Fruit fly (Drosophila melanogaster) whole organism, embryonic: ENCODE results near the gene CG9044.
A peak's percentile ranks its signal among the peaks of the same experiment; 100 is the strongest.

Source experiments
- Abd-B ChIP-seq: fragments of 200-800 bp; sonication (Bioruptor generic); optimal IDR thresholded peaks from 2 replicates; lab custom pipeline; 2018; ENCODE audit warnings: missing biosample characterization, mild to moderate bottlenecking, missing genetic modification characterization, moderate library complexity
- CG10321 ChIP-seq: fragments of 200-800 bp; sonication (Bioruptor generic); IDR thresholded peaks from 2 replicates; pipeline ENCODE4 v1.3.6; 2022; ENCODE audit warnings: missing biosample characterization, missing genetic modification characterization
- CG10366 ChIP-seq: fragments of 200-800 bp; sonication (Bioruptor generic); IDR thresholded peaks from 2 replicates; pipeline ENCODE4 v1.3.6; 2022; ENCODE audit warnings: missing biosample characterization, missing genetic modification characterization
- CG11085 ChIP-seq: fragments of 200-800 bp; sonication (Bioruptor generic); IDR thresholded peaks from 2 replicates; pipeline ENCODE4 v1.3.6; 2022; ENCODE audit warnings: missing biosample characterization, missing genetic modification characterization
- CG11560 ChIP-seq: fragments of 200-800 bp; sonication (Bioruptor generic); IDR thresholded peaks from 3 replicates; pipeline ENCODE4 v1.3.6; 2022; ENCODE audit warnings: missing biosample characterization, missing genetic modification characterization
- CG15073 ChIP-seq: fragments of 200-800 bp; sonication (Bioruptor generic); optimal IDR thresholded peaks from 2 replicates; lab custom pipeline; 2016; ENCODE audit warnings: missing biosample characterization, missing genetic modification characterization
- CG1529 ChIP-seq: fragments of 200-800 bp; sonication (Bioruptor generic); optimal IDR thresholded peaks from 3 replicates; lab custom pipeline; 2018; ENCODE audit warnings: missing biosample characterization, missing genetic modification characterization
- CG15514 ChIP-seq: fragments of 200-800 bp; sonication (Bioruptor generic); optimal IDR thresholded peaks from 3 replicates; lab custom pipeline; 2017; ENCODE audit warnings: missing biosample characterization, missing genetic modification characterization, mild to moderate bottlenecking, moderate library complexity, missing genetic modification reagents
- CG17385 ChIP-seq: fragments of 200-800 bp; sonication (Bioruptor generic); optimal IDR thresholded peaks from 3 replicates; lab custom pipeline; 2018; ENCODE audit warnings: missing biosample characterization, mild to moderate bottlenecking, missing genetic modification characterization
- CG2199 ChIP-seq: fragments of 200-800 bp; sonication (Bioruptor generic); IDR thresholded peaks from 3 replicates; pipeline ENCODE4 v1.3.6; 2022; ENCODE audit warnings: missing biosample characterization, missing genetic modification characterization
- CG3995 ChIP-seq: fragments of 200-800 bp; sonication (Bioruptor generic); optimal IDR thresholded peaks from 3 replicates; lab custom pipeline; 2016; ENCODE audit warnings: missing biosample characterization, missing genetic modification characterization
- CG4617 ChIP-seq: fragments of 200-800 bp; sonication (Bioruptor generic); optimal IDR thresholded peaks from 3 replicates; lab custom pipeline; 2016; ENCODE audit warnings: missing biosample characterization, missing genetic modification characterization, borderline replicate concordance
- CG6272 ChIP-seq: fragments of 200-800 bp; sonication (Bioruptor generic); IDR thresholded peaks from 2 replicates; pipeline ENCODE4 v1.3.6; 2022; ENCODE audit warnings: missing biosample characterization, missing genetic modification characterization
- CG8290 ChIP-seq, 3 experiments: fragments of 200-800 bp; sonication (Bioruptor generic); optimal IDR thresholded peaks; 2 replicates each; lab custom pipeline; 2016 to 2019; ENCODE audit warnings: missing biosample characterization in 3 of 3, missing genetic modification characterization in 3 of 3, mild to moderate bottlenecking in 2 of 3, moderate library complexity in 1 of 3
- CkIIα-i1 ChIP-seq: fragments of 200-800 bp; sonication (Bioruptor generic); IDR thresholded peaks from 2 replicates; pipeline ENCODE4 v1.3.6; 2022; ENCODE audit warnings: missing biosample characterization, missing genetic modification characterization
- Dref ChIP-seq: fragments of 200-800 bp; sonication (Bioruptor generic); IDR thresholded peaks from 2 replicates; pipeline ENCODE4 v1.3.6; 2022; ENCODE audit warnings: missing biosample characterization, missing genetic modification characterization
- Gsc ChIP-seq: fragments of 200-800 bp; sonication (Bioruptor generic); IDR thresholded peaks from 2 replicates; pipeline ENCODE4 v1.3.6; 2022; ENCODE audit warnings: missing biosample characterization, missing genetic modification characterization
- Hmx ChIP-seq: fragments of 200-800 bp; sonication (Bioruptor generic); optimal IDR thresholded peaks from 2 replicates; lab custom pipeline; 2016; ENCODE audit warnings: missing biosample characterization, missing genetic modification characterization
- MBD-R2 ChIP-seq: fragments of 200-800 bp; sonication (Bioruptor generic); IDR thresholded peaks from 2 replicates; pipeline ENCODE4 v1.3.6; 2022; ENCODE audit warnings: missing biosample characterization, missing genetic modification characterization
- Mrtf ChIP-seq: fragments of 200-800 bp; sonication (Bioruptor generic); IDR thresholded peaks from 3 replicates; pipeline ENCODE4 v1.3.6; 2022; ENCODE audit warnings: missing biosample characterization, missing genetic modification characterization
- NC2β ChIP-seq: fragments of 200-800 bp; sonication (Bioruptor generic); optimal IDR thresholded peaks from 2 replicates; lab custom pipeline; 2016; ENCODE audit warnings: missing biosample characterization, missing genetic modification characterization
- Nf-YA ChIP-seq: fragments of 200-800 bp; sonication (Bioruptor generic); IDR thresholded peaks from 2 replicates; pipeline ENCODE4 v1.3.6; 2022; ENCODE audit warnings: missing biosample characterization, missing genetic modification characterization
- Nf-YC ChIP-seq: fragments of 200-800 bp; optimal IDR thresholded peaks from 3 replicates; lab custom pipeline; 2019; ENCODE audit warnings: missing biosample characterization, mild to moderate bottlenecking, missing genetic modification characterization, moderate library complexity
- Pdp1 ChIP-seq, 2 experiments: fragments of 200-800 bp; sonication (Bioruptor generic); optimal IDR thresholded peaks; 3 replicates each; lab custom pipeline; 2016; ENCODE audit warnings: missing biosample characterization in 2 of 2, missing genetic modification characterization in 2 of 2, mild to moderate bottlenecking in 1 of 2, moderate library complexity in 1 of 2
- Rfx ChIP-seq: fragments of 200-800 bp; sonication (Bioruptor generic); IDR thresholded peaks from 2 replicates; pipeline ENCODE4 v1.3.6; 2022; ENCODE audit warnings: missing biosample characterization, missing genetic modification characterization
- Scr ChIP-seq: fragments of 200-800 bp; sonication (Bioruptor generic); IDR thresholded peaks from 2 replicates; pipeline ENCODE4 v1.3.6; 2022; ENCODE audit warnings: missing biosample characterization, missing genetic modification characterization; ENCODE audit not compliant: partially characterized antibody
- Side ChIP-seq: fragments of 200-800 bp; sonication (Bioruptor generic); optimal IDR thresholded peaks from 2 replicates; lab custom pipeline; 2016; ENCODE audit warnings: missing biosample characterization, missing genetic modification characterization
- Spps ChIP-seq: fragments of 200-800 bp; sonication (Bioruptor generic); optimal IDR thresholded peaks from 2 replicates; lab custom pipeline; 2018; ENCODE audit warnings: missing biosample characterization, mild to moderate bottlenecking, missing genetic modification characterization
- Sry-β ChIP-seq: fragments of 200-800 bp; sonication (Bioruptor generic); optimal IDR thresholded peaks from 2 replicates; lab custom pipeline; 2018; ENCODE audit warnings: missing biosample characterization, mild to moderate bottlenecking, missing genetic modification characterization, moderate library complexity
- Taf1 ChIP-seq: fragments of 200-800 bp; sonication (Bioruptor generic); IDR thresholded peaks from 2 replicates; pipeline ENCODE4 v1.3.6; 2022; ENCODE audit warnings: missing biosample characterization, missing genetic modification characterization
- ap ChIP-seq: fragments of 200-800 bp; sonication (Bioruptor generic); IDR thresholded peaks from 2 replicates; pipeline ENCODE4 v1.3.6; 2022; ENCODE audit warnings: missing biosample characterization, missing genetic modification characterization
- ase ChIP-seq: fragments of 200-800 bp; sonication (Bioruptor generic); IDR thresholded peaks from 3 replicates; pipeline ENCODE4 v1.3.6; 2022; ENCODE audit warnings: missing biosample characterization, missing genetic modification characterization
- bab2 ChIP-seq: fragments of 200-800 bp; sonication (Bioruptor generic); optimal IDR thresholded peaks from 2 replicates; lab custom pipeline; 2016; ENCODE audit warnings: missing biosample characterization, missing genetic modification characterization
- bbx ChIP-seq: fragments of 200-800 bp; sonication (Bioruptor generic); IDR thresholded peaks from 2 replicates; pipeline ENCODE4 v1.3.6; 2022; ENCODE audit warnings: missing biosample characterization, missing genetic modification characterization; ENCODE audit not compliant: partially characterized antibody
- bsh ChIP-seq, 2 experiments: fragments of 200-800 bp; sonication (Bioruptor generic); optimal IDR thresholded peaks; 2 replicates each; lab custom pipeline; 2017 to 2018; ENCODE audit warnings: mild to moderate bottlenecking in 2 of 2, missing biosample characterization in 2 of 2, missing genetic modification characterization in 2 of 2, moderate library complexity in 1 of 2
- dmrt99B ChIP-seq: fragments of 200-800 bp; sonication (Bioruptor generic); optimal IDR thresholded peaks from 2 replicates; lab custom pipeline; 2018; ENCODE audit warnings: missing biosample characterization, mild to moderate bottlenecking, missing genetic modification characterization, moderate library complexity
- en ChIP-seq: fragments of 200-800 bp; sonication (Bioruptor generic); optimal IDR thresholded peaks from 2 replicates; lab custom pipeline; 2016; ENCODE audit warnings: missing biosample characterization, missing genetic modification characterization
- gfzf ChIP-seq: fragments of 200-800 bp; sonication (Bioruptor generic); optimal IDR thresholded peaks from 2 replicates; lab custom pipeline; 2016; ENCODE audit warnings: missing biosample characterization, mild to moderate bottlenecking, missing genetic modification characterization, moderate library complexity
- gro ChIP-seq: fragments of 200-800 bp; sonication (Bioruptor generic); optimal IDR thresholded peaks from 2 replicates; lab custom pipeline; 2016; ENCODE audit warnings: missing biosample characterization, missing genetic modification characterization
- hbn ChIP-seq: fragments of 200-800 bp; sonication (Bioruptor generic); IDR thresholded peaks from 2 replicates; pipeline ENCODE4 v1.3.6; 2022; ENCODE audit warnings: missing biosample characterization, missing genetic modification characterization; ENCODE audit not compliant: partially characterized antibody
- lab ChIP-seq: fragments of 200-800 bp; sonication (Bioruptor generic); optimal IDR thresholded peaks from 3 replicates; lab custom pipeline; 2017; ENCODE audit warnings: missing biosample characterization, missing genetic modification characterization, mild to moderate bottlenecking, moderate library complexity, missing genetic modification reagents
- nerfin-1 ChIP-seq: fragments of 200-800 bp; sonication (Bioruptor generic); optimal IDR thresholded peaks from 3 replicates; lab custom pipeline; 2019; ENCODE audit warnings: missing biosample characterization, mild to moderate bottlenecking, missing genetic modification characterization, moderate library complexity
- p53 ChIP-seq: fragments of 200-800 bp; sonication (Bioruptor generic); optimal IDR thresholded peaks from 2 replicates; lab custom pipeline; 2016; ENCODE audit warnings: missing biosample characterization, missing genetic modification characterization
- seq ChIP-seq: fragments of 200-800 bp; sonication (Bioruptor generic); IDR thresholded peaks from 2 replicates; pipeline ENCODE4 v1.3.6; 2022; ENCODE audit warnings: missing biosample characterization, missing genetic modification characterization
- slp2 ChIP-seq: fragments of 200-800 bp; sonication (Bioruptor generic); optimal IDR thresholded peaks from 2 replicates; lab custom pipeline; 2016; ENCODE audit warnings: missing biosample characterization, missing genetic modification characterization
- ttk ChIP-seq: fragments of 200-800 bp; sonication (Bioruptor generic); IDR thresholded peaks from 2 replicates; pipeline ENCODE4 v2.1.2; 2022; ENCODE audit warnings: missing biosample characterization, missing genetic modification characterization
- tup ChIP-seq: fragments of 200-800 bp; sonication (Bioruptor generic); optimal IDR thresholded peaks from 2 replicates; lab custom pipeline; 2016; ENCODE audit warnings: missing biosample characterization, mild to moderate bottlenecking, missing genetic modification characterization, moderate library complexity
- zen2 ChIP-seq: fragments of 200-800 bp; sonication (Bioruptor generic); IDR thresholded peaks from 3 replicates; pipeline ENCODE4 v1.3.6; 2022; ENCODE audit warnings: missing biosample characterization, missing genetic modification characterization; ENCODE audit not compliant: partially characterized antibody
- zf30C ChIP-seq: fragments of 200-800 bp; sonication (Bioruptor generic); optimal IDR thresholded peaks from 3 replicates; lab custom pipeline; 2018; ENCODE audit warnings: missing biosample characterization, mild to moderate bottlenecking, missing genetic modification characterization

CG9044 gene

dm6 chr2L:5979957-5980861 is 31.0 kb downstream of the CG9044 start (continued):
- TF ChIP-seq bsh (GFP tag; optimal IDR thresholded peaks at IDR 0.05; lab: Kevin White, UChicago) (peak; percentile 16 to 27), MBD-R2 (GFP tag; lab: Robert Waterston, UW) (no peak), nerfin-1 (peak; percentile 32), Rfx (GFP tag; lab: Robert Waterston, UW) (no peak), CG4617 (GFP tag; lab: Kevin White, UChicago) (no peak), gfzf (GFP tag; lab: Kevin White, UChicago) (no peak), CG15073 (GFP tag; lab: Kevin White, UChicago) (no peak), tup (GFP tag; lab: Kevin White, UChicago) (no peak), Hmx (no peak), CG8290 (GFP tag; optimal IDR thresholded peaks at IDR 0.05; lab: Kevin White, UChicago) (no peak), CG8290 (tag; optimal IDR thresholded peaks at IDR 0.05; lab: Kevin White, UChicago) (peak in 1 of 2 experiments; percentile 70), p53 (no peak), slp2 (no peak), NC2β (GFP tag; lab: Kevin White, UChicago) (peak; percentile 28), ase (GFP tag; lab: Robert Waterston, UW) (no peak), Pdp1 (GFP tag; optimal IDR thresholded peaks at IDR 0.05; lab: Kevin White, UChicago) (peak in 1 of 2 experiments; percentile 19), Gsc (GFP tag; lab: Robert Waterston, UW) (no peak), Taf1 (GFP tag; lab: Robert Waterston, UW) (no peak), Sry-β (no peak), CG11560 (tag; lab: Robert Waterston, UW) (no peak), CG1529 (no peak), bbx (GFP tag; lab: Robert Waterston, UW) (no peak), seq (GFP tag; lab: Robert Waterston, UW) (no peak), CG15514 (GFP tag; lab: Kevin White, UChicago) (peak; percentile 25), CG2199 (GFP tag; lab: Robert Waterston, UW) (no peak), en (GFP tag; lab: Kevin White, UChicago) (no peak), Dref (GFP tag; lab: Robert Waterston, UW) (no peak), Mrtf (GFP tag; lab: Robert Waterston, UW) (no peak), Scr (GFP tag; lab: Robert Waterston, UW) (no peak), Nf-YA (GFP tag; lab: Robert Waterston, UW) (no peak), CG6272 (GFP tag; lab: Robert Waterston, UW) (no peak), zen2 (GFP tag; lab: Robert Waterston, UW) (no peak), CG10321 (GFP tag; lab: Robert Waterston, UW) (no peak), CkIIα-i1 (GFP tag; lab: Robert Waterston, UW) (no peak), Spps (peak; percentile 24), hbn (GFP tag; lab: Robert Waterston, UW) (no peak), Side (GFP tag; lab: Kevin White, UChicago) (peak; percentile 39), CG17385 (GFP tag; lab: Kevin White, UChicago) (peak; percentile 58), CG3995 (GFP tag; lab: Kevin White, UChicago) (no peak), gro (GFP tag; lab: Kevin White, UChicago) (no peak), bab2 (no peak), ttk (GFP tag; lab: Robert Waterston, UW) (no peak), CG11085 (GFP tag; lab: Robert Waterston, UW) (no peak), Nf-YC (tag; lab: Kevin White, UChicago) (no peak), Abd-B (no peak), dmrt99B (peak; percentile 30), zf30C (peak; percentile 26), lab (GFP tag; lab: Kevin White, UChicago) (peak; percentile 73), ap (GFP tag; lab: Robert Waterston, UW) (no peak), CG10366 (GFP tag; lab: Robert Waterston, UW) (no peak)
